Worm (Caenorhabditis elegans) whole organism, young adult: Measurements from ENCODE around the gene ugt-40.
A peak's percentile ranks its signal among the peaks of the same experiment; 100 is the strongest.

ENCODE experiments used
- C06A6.2 ChIP-seq: fragments of 200-800 bp; sonication (Bioruptor generic); conservative IDR thresholded peaks from 2 replicates; pipeline ENCODE4 v1.3.6; 2022; ENCODE audit warnings: missing genetic modification characterization, missing compliant biosample characterization
- F55B11.4 ChIP-seq: sonication (generic microtip); optimal IDR thresholded peaks from 2 replicates; lab custom pipeline; 2016; ENCODE audit warnings: missing compliant biosample characterization, missing genetic modification characterization, borderline replicate concordance; ENCODE audit not compliant: insufficient read depth
- F57C9.4 ChIP-seq: sonication (generic microtip); optimal IDR thresholded peaks from 2 replicates; lab custom pipeline; 2017; ENCODE audit warnings: mild to moderate bottlenecking, missing genetic modification characterization, missing compliant biosample characterization
- T07F8.4 ChIP-seq: sonication (generic microtip); optimal IDR thresholded peaks from 2 replicates; lab custom pipeline; 2016; ENCODE audit warnings: mild to moderate bottlenecking, missing genetic modification characterization, moderate library complexity, missing compliant biosample characterization
- T26A5.8 ChIP-seq: sonication (generic microtip); optimal IDR thresholded peaks from 2 replicates; lab custom pipeline; 2016; ENCODE audit warnings: missing genetic modification characterization, missing compliant biosample characterization
- Y67H2A.10 ChIP-seq: fragments of 200-800 bp; sonication (Bioruptor generic); conservative IDR thresholded peaks from 2 replicates; pipeline ENCODE4 v1.3.6; 2022; ENCODE audit warnings: missing genetic modification reagents, missing genetic modification characterization, missing compliant biosample characterization
- Y79H2A.3 ChIP-seq: fragments of 200-800 bp; sonication (Bioruptor generic); conservative IDR thresholded peaks from 2 replicates; pipeline ENCODE4 v1.3.6; 2022; ENCODE audit warnings: missing genetic modification reagents, missing genetic modification characterization, missing compliant biosample characterization
- atf-7 ChIP-seq: sonication (generic microtip); optimal IDR thresholded peaks from 2 replicates; lab custom pipeline; 2017; ENCODE audit warnings: mild to moderate bottlenecking, missing genetic modification characterization, missing compliant biosample characterization
- athp-1 ChIP-seq: sonication (generic microtip); optimal IDR thresholded peaks from 2 replicates; lab custom pipeline; 2017; ENCODE audit warnings: mild to moderate bottlenecking, missing genetic modification characterization, missing compliant biosample characterization
- attf-5 ChIP-seq: fragments of 200-800 bp; sonication (Bioruptor generic); optimal IDR thresholded peaks from 2 replicates; lab custom pipeline; 2018; ENCODE audit warnings: mild to moderate bottlenecking, missing genetic modification characterization, missing compliant biosample characterization
- bed-1 ChIP-seq: fragments of 200-800 bp; sonication (Bioruptor generic); IDR thresholded peaks from 2 replicates; pipeline ENCODE4 v1.3.6; 2022; ENCODE audit warnings: missing genetic modification reagents, missing genetic modification characterization, missing compliant biosample characterization
- bed-2 ChIP-seq: fragments of 200-800 bp; sonication (Bioruptor generic); IDR thresholded peaks from 2 replicates; pipeline ENCODE4 v1.3.6; 2022; ENCODE audit warnings: missing genetic modification reagents, missing genetic modification characterization, missing compliant biosample characterization
- cebp-1 ChIP-seq, 2 experiments: fragments of 200-800 bp in 1 of 2; sonication (Bioruptor generic) in 1 of 2; sonication (generic microtip) in 1 of 2; IDR thresholded peaks in 1 of 2; optimal IDR thresholded peaks in 1 of 2; 2 replicates each; pipeline versions ENCODE4 v1.3.6 to Lab custom; 2017 to 2022; ENCODE audit warnings: missing compliant biosample characterization in 2 of 2, missing genetic modification characterization in 2 of 2, mild to moderate bottlenecking in 1 of 2, missing genetic modification reagents in 1 of 2, moderate library complexity in 1 of 2
- ceh-40 ChIP-seq: fragments of 200-800 bp; sonication (Bioruptor generic); IDR thresholded peaks from 2 replicates; pipeline ENCODE4 v1.3.6; 2022; ENCODE audit warnings: missing genetic modification characterization, missing compliant biosample characterization
- ceh-91 ChIP-seq: fragments of 200-800 bp; sonication (Bioruptor generic); IDR thresholded peaks from 2 replicates; pipeline ENCODE4 v1.3.6; 2022; ENCODE audit warnings: missing genetic modification reagents, missing genetic modification characterization, missing compliant biosample characterization
- die-1 ChIP-seq: sonication (generic microtip); optimal IDR thresholded peaks from 2 replicates; lab custom pipeline; 2016; ENCODE audit warnings: missing genotype, mild to moderate bottlenecking, missing genetic modification characterization, missing compliant biosample characterization
- dpff-1 ChIP-seq: sonication (generic microtip); optimal IDR thresholded peaks from 2 replicates; lab custom pipeline; 2017; ENCODE audit warnings: mild to moderate bottlenecking, missing genetic modification characterization, missing compliant biosample characterization
- dpl-1 ChIP-seq: fragments of 150-350 bp; optimal IDR thresholded peaks from 2 replicates; lab custom pipeline; 2014; ENCODE audit warnings: missing biosample characterization, missing genetic modification reagents, missing genetic modification characterization
- hmg-20 ChIP-seq: fragments of 200-800 bp; sonication (Bioruptor generic); IDR thresholded peaks from 2 replicates; pipeline ENCODE4 v1.3.6; 2022; ENCODE audit warnings: missing genetic modification reagents, missing genetic modification characterization, missing compliant biosample characterization
- hsf-1 ChIP-seq: fragments of 200-800 bp; sonication (Bioruptor generic); IDR thresholded peaks from 2 replicates; pipeline ENCODE4 v1.3.6; 2022; ENCODE audit warnings: missing genetic modification reagents, missing genetic modification characterization, missing compliant biosample characterization
- lin-40 ChIP-seq: sonication (generic microtip); optimal IDR thresholded peaks from 2 replicates; lab custom pipeline; 2016; ENCODE audit warnings: missing genetic modification characterization, mild to moderate bottlenecking, missing compliant biosample characterization, missing genotype, missing genetic modification reagents
- nfyb-1 ChIP-seq: fragments of 200-800 bp; sonication (Bioruptor generic); IDR thresholded peaks from 2 replicates; pipeline ENCODE4 v1.3.6; 2022; ENCODE audit warnings: missing genetic modification reagents, missing genetic modification characterization, missing compliant biosample characterization
- nhr-80 ChIP-seq: sonication (generic microtip); optimal IDR thresholded peaks from 2 replicates; lab custom pipeline; 2016; ENCODE audit warnings: missing genetic modification characterization, missing compliant biosample characterization
- pbrm-1 ChIP-seq: fragments of 200-800 bp; sonication (Bioruptor generic); IDR thresholded peaks from 2 replicates; pipeline ENCODE4 v1.3.6; 2022; ENCODE audit warnings: missing genetic modification reagents, missing genetic modification characterization, missing compliant biosample characterization
- rcor-1 ChIP-seq: fragments of 200-800 bp; sonication (Bioruptor generic); IDR thresholded peaks from 2 replicates; pipeline ENCODE4 v1.3.6; 2022; ENCODE audit warnings: missing genetic modification reagents, missing genetic modification characterization, missing compliant biosample characterization
- sdz-38 ChIP-seq: sonication (generic microtip); optimal IDR thresholded peaks from 2 replicates; lab custom pipeline; 2016; ENCODE audit warnings: missing genotype, missing genetic modification characterization, missing compliant biosample characterization
- snpc-1.1 ChIP-seq: sonication (generic microtip); optimal IDR thresholded peaks from 2 replicates; lab custom pipeline; 2017; ENCODE audit warnings: missing genetic modification characterization, mild to moderate bottlenecking, missing compliant biosample characterization, antibody characterized with exemption, moderate library complexity, missing genotype, missing genetic modification reagents; ENCODE audit not compliant: insufficient read depth
- snpc-3.4 ChIP-seq: sonication (generic microtip); optimal IDR thresholded peaks from 2 replicates; lab custom pipeline; 2017; ENCODE audit warnings: missing genetic modification characterization, mild to moderate bottlenecking, missing compliant biosample characterization, antibody characterized with exemption, moderate library complexity, missing genotype, missing genetic modification reagents
- snpc-4 ChIP-seq, 5 experiments: fragments of 150-350 bp in 1 of 5; sonication (generic microtip) in 4 of 5; optimal IDR thresholded peaks; 2 replicates each; lab custom pipeline; 2014 to 2018; ENCODE audit warnings: missing genetic modification characterization in 5 of 5, missing biosample characterization in 3 of 5, antibody characterized with exemption in 2 of 5, mild to moderate bottlenecking in 2 of 5, missing compliant biosample characterization in 2 of 5, missing genotype in 2 of 5, moderate library complexity in 2 of 5, missing genetic modification reagents in 1 of 5
- tbp1 ChIP-seq: fragments of 200-800 bp; sonication (Bioruptor generic); optimal IDR thresholded peaks from 2 replicates; lab custom pipeline; 2018; ENCODE audit warnings: mild to moderate bottlenecking, missing genetic modification characterization, missing compliant biosample characterization
- xnd-1 ChIP-seq: sonication (generic microtip); optimal IDR thresholded peaks from 2 replicates; lab custom pipeline; 2016; ENCODE audit warnings: missing genotype, missing genetic modification reagents, missing genetic modification characterization, missing compliant biosample characterization
- ztf-28 ChIP-seq: fragments of 200-800 bp; sonication (Bioruptor generic); IDR thresholded peaks from 2 replicates; pipeline ENCODE4 v1.3.6; 2022; ENCODE audit warnings: missing genetic modification reagents, missing genetic modification characterization, missing compliant biosample characterization
- ztf-6 ChIP-seq: fragments of 200-800 bp; sonication (Bioruptor generic); IDR thresholded peaks from 2 replicates; pipeline ENCODE4 v1.3.6; 2022; ENCODE audit warnings: missing genetic modification reagents, missing genetic modification characterization, missing compliant biosample characterization

ugt-40 gene

DNA sequence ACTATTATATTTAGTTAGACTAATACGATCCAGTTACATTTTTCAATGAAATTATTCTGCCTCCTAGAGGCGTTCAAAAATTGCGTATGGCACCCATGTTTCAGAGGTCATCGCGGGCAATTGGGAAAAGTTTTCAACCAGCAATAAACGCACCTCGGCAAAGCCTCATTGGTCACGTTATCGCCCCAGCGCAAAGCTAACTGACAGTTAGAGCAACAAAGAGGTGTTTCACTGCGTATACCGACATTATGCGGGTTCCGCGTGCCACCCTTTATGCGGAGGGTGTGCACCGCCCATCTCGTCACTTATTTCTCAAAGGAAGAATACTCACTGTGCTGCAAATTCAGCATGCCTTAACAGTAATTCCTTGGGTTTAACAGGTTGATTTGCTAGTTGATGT lies 897 bp upstream of the ugt-40 start (continued):
- peak; percentile 89 for TF ChIP-seq nfyb-1 (GFP tag; lab: Robert Waterston, UW)
- peak; percentile 47; the same call in 1 of the 2 replicates for TF ChIP-seq hmg-20 (GFP tag; lab: Robert Waterston, UW)
- no peak for TF ChIP-seq bed-1 (GFP tag; lab: Robert Waterston, UW)
- no peak for TF ChIP-seq bed-2 (GFP tag; lab: Robert Waterston, UW)
- no peak for TF ChIP-seq lin-40 (tag; lab: Kevin White, UChicago)
- TF ChIP-seq ztf-6 = no peak
- TF ChIP-seq dpff-1 (tag; lab: Kevin White, UChicago) = no peak
- no peak for TF ChIP-seq F55B11.4
- TF ChIP-seq pbrm-1 = peak; percentile 92
- no peak for TF ChIP-seq attf-5 (GFP tag; lab: Kevin White, UChicago)
- TF ChIP-seq xnd-1 (tag; lab: Kevin White, UChicago) = peak; percentile 35
- no peak for TF ChIP-seq cebp-1 (GFP tag; IDR thresholded peaks at IDR 0.05; lab: Robert Waterston, UW)
- TF ChIP-seq cebp-1 (tag; optimal IDR thresholded peaks at IDR 0.05; lab: Kevin White, UChicago) = no peak
- peak; percentile 76 for TF ChIP-seq tbp1 (GFP tag; lab: Kevin White, UChicago)
- TF ChIP-seq nhr-80 = peak; percentile 14
- TF ChIP-seq, all 124 proteins: peak for 35

DNA sequence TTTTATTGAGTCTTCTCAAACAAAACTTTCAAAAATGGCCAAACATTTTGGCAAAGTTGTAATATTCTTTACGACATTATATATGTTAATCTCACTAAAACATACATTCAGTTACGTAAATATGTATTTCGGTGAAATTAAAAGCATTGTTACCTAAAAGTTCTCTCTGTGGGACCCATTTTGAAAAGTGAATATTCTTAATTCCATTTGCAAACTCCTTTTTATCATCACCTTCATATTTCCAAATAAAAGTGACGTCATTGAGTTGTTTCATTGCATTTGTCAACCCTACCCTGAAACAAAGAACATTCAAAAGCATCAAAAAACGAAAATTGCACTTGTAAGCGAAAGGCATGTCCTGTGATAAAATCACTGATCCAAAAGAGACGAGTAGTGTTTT lies 1.4 kb downstream of the ugt-40 start:
- peak; percentile 42 for TF ChIP-seq atf-7 (tag; lab: Kevin White, UChicago)
- no peak for TF ChIP-seq ceh-40 (GFP tag; lab: Robert Waterston, UW)
- TF ChIP-seq die-1 = no peak
- no peak for TF ChIP-seq Y67H2A.10 (GFP tag; lab: Robert Waterston, UW)
- no peak for TF ChIP-seq T26A5.8
- no peak for TF ChIP-seq ztf-28 (GFP tag; lab: Robert Waterston, UW)
- TF ChIP-seq hsf-1 = no peak
- no peak for TF ChIP-seq Y79H2A.3 (GFP tag; lab: Robert Waterston, UW)

ce11 chrV:7138320-7138719 lies 3.4 kb downstream of the ugt-40 start, which contains the start of gene str-112:
str-112 (minus strand) TSS chrV:7138420.
- TF ChIP-seq T07F8.4 (tag; lab: Kevin White, UChicago) (no peak), sdz-38 (tag; lab: Kevin White, UChicago) (no peak), dpl-1 (GFP tag; lab: Kevin White, UChicago) (no peak), F57C9.4 (no peak), snpc-3.4 (no peak), snpc-1.1 (tag; lab: Kevin White, UChicago) (no peak), snpc-4 (GFP tag; optimal IDR thresholded peaks at IDR 0.05; lab: Kevin White, UChicago) (no peak), snpc-4 (tag; optimal IDR thresholded peaks at IDR 0.05; lab: Kevin White, UChicago) (no peak), rcor-1 (GFP tag; lab: Robert Waterston, UW) (no peak)

ce11 chrV:7136859-7137258 lies 4.9 kb downstream of the ugt-40 start:
- no peak for TF ChIP-seq hmg-20 (GFP tag; lab: Robert Waterston, UW)
- TF ChIP-seq xnd-1 (tag; lab: Kevin White, UChicago) = no peak
- no peak for TF ChIP-seq C06A6.2 (GFP tag; lab: Robert Waterston, UW)
- no peak for TF ChIP-seq athp-1 (tag; lab: Kevin White, UChicago)
- TF ChIP-seq ceh-91 (GFP tag; lab: Robert Waterston, UW) = no peak
